Fruit fly (Drosophila melanogaster) whole organism, embryonic: Measurements from ENCODE around the gene Sar1.

Experiments used
- Abd-B ChIP-seq: fragments of 200-800 bp; sonication (Bioruptor generic); optimal IDR thresholded peaks from 2 replicates; lab custom pipeline; 2018; ENCODE audit warnings: missing biosample characterization, mild to moderate bottlenecking, missing genetic modification characterization, moderate library complexity
- Bdp1 ChIP-seq: fragments of 200-800 bp; sonication (Bioruptor generic); optimal IDR thresholded peaks from 3 replicates; lab custom pipeline; 2016; ENCODE audit warnings: missing biosample characterization, missing genetic modification characterization
- Bgb ChIP-seq: fragments of 200-800 bp; sonication (Bioruptor generic); IDR thresholded peaks from 2 replicates; pipeline ENCODE4 v1.3.6; 2022; ENCODE audit warnings: missing biosample characterization, missing genetic modification characterization; ENCODE audit not compliant: partially characterized antibody
- CG10267 ChIP-seq: fragments of 200-800 bp; sonication (Bioruptor generic); optimal IDR thresholded peaks from 2 replicates; lab custom pipeline; 2018; ENCODE audit warnings: missing biosample characterization, mild to moderate bottlenecking, missing genetic modification characterization, moderate library complexity
- CG11085 ChIP-seq: fragments of 200-800 bp; sonication (Bioruptor generic); IDR thresholded peaks from 2 replicates; pipeline ENCODE4 v1.3.6; 2022; ENCODE audit warnings: missing biosample characterization, missing genetic modification characterization
- CG12769 ChIP-seq: fragments of 200-800 bp; sonication (Bioruptor generic); optimal IDR thresholded peaks from 2 replicates; lab custom pipeline; 2019; ENCODE audit warnings: missing biosample characterization, mild to moderate bottlenecking, missing genetic modification characterization, moderate library complexity
- CG14860 ChIP-seq: fragments of 200-800 bp; sonication (Bioruptor generic); IDR thresholded peaks from 3 replicates; pipeline ENCODE4 v1.3.6; 2022; ENCODE audit warnings: missing biosample characterization, missing genetic modification characterization; ENCODE audit not compliant: partially characterized antibody
- CG16813 ChIP-seq: fragments of 200-800 bp; sonication (Bioruptor generic); IDR thresholded peaks from 3 replicates; pipeline ENCODE4 v1.3.6; 2022; ENCODE audit warnings: missing biosample characterization, missing genetic modification characterization; ENCODE audit not compliant: partially characterized antibody
- CG16815 ChIP-seq: fragments of 200-800 bp; sonication (Bioruptor generic); optimal IDR thresholded peaks from 3 replicates; lab custom pipeline; 2017; ENCODE audit warnings: missing biosample characterization, mild to moderate bottlenecking, missing genetic modification characterization
- CG30403 ChIP-seq: fragments of 200-800 bp; sonication (Bioruptor generic); optimal IDR thresholded peaks from 3 replicates; lab custom pipeline; 2016; ENCODE audit warnings: missing biosample characterization, missing genetic modification characterization
- CG6689 ChIP-seq: fragments of 200-800 bp; sonication (Bioruptor generic); IDR thresholded peaks from 2 replicates; pipeline ENCODE4 v1.3.6; 2022; ENCODE audit warnings: missing biosample characterization, missing genetic modification characterization
- CG6791 ChIP-seq: fragments of 200-800 bp; sonication (Bioruptor generic); IDR thresholded peaks from 3 replicates; pipeline ENCODE4 v1.3.6; 2022; ENCODE audit warnings: missing biosample characterization, missing genetic modification characterization; ENCODE audit not compliant: partially characterized antibody
- CG7372 ChIP-seq: fragments of 200-800 bp; sonication (Bioruptor generic); IDR thresholded peaks from 2 replicates; pipeline ENCODE4 v1.3.6; 2022; ENCODE audit warnings: missing biosample characterization, missing genetic modification characterization
- CG8290 ChIP-seq, 3 experiments: fragments of 200-800 bp; sonication (Bioruptor generic); optimal IDR thresholded peaks; 2 replicates each; lab custom pipeline; 2016 to 2019; ENCODE audit warnings: missing biosample characterization in 3 of 3, missing genetic modification characterization in 3 of 3, mild to moderate bottlenecking in 2 of 3, moderate library complexity in 1 of 3
- CG8924 ChIP-seq: fragments of 200-800 bp; optimal IDR thresholded peaks from 3 replicates; lab custom pipeline; 2019; ENCODE audit warnings: missing biosample characterization, mild to moderate bottlenecking, missing genetic modification characterization, moderate library complexity
- CG9727 ChIP-seq: fragments of 200-800 bp; sonication (Bioruptor generic); optimal IDR thresholded peaks from 3 replicates; lab custom pipeline; 2017; ENCODE audit warnings: missing biosample characterization, mild to moderate bottlenecking, missing genetic modification characterization
- Deaf1 ChIP-seq: fragments of 200-800 bp; optimal IDR thresholded peaks from 3 replicates; lab custom pipeline; 2019; ENCODE audit warnings: missing biosample characterization, mild to moderate bottlenecking, missing genetic modification characterization, moderate library complexity
- Doc3 ChIP-seq: fragments of 200-800 bp; sonication (Bioruptor generic); IDR thresholded peaks from 3 replicates; pipeline ENCODE4 v1.3.6; 2022; ENCODE audit warnings: missing biosample characterization, missing genetic modification characterization; ENCODE audit not compliant: partially characterized antibody
- Ets65A ChIP-seq: fragments of 200-800 bp; sonication (Bioruptor generic); peaks from one replicate; lab custom pipeline; 2016; ENCODE audit warnings: missing biosample characterization, missing genetic modification characterization
- Lim3 ChIP-seq: fragments of 200-800 bp; sonication (Bioruptor generic); IDR thresholded peaks from 2 replicates; pipeline ENCODE4 v1.3.6; 2022; ENCODE audit warnings: missing biosample characterization, missing genetic modification characterization
- Med ChIP-seq: fragments of 200-800 bp; sonication (Bioruptor generic); peaks from one replicate; lab custom pipeline; 2016; ENCODE audit warnings: missing biosample characterization, missing genetic modification characterization, mild to moderate bottlenecking, inconsistent platforms, moderate library complexity
- NC2α ChIP-seq: fragments of 200-800 bp; sonication (Bioruptor generic); optimal IDR thresholded peaks from 2 replicates; lab custom pipeline; 2016; ENCODE audit warnings: missing biosample characterization, missing genetic modification characterization
- Opbp ChIP-seq: fragments of 200-800 bp; sonication (Bioruptor generic); IDR thresholded peaks from 3 replicates; pipeline ENCODE4 v1.3.6; 2022; ENCODE audit warnings: missing biosample characterization, missing genetic modification characterization; ENCODE audit not compliant: partially characterized antibody
- Scr ChIP-seq: fragments of 200-800 bp; sonication (Bioruptor generic); IDR thresholded peaks from 2 replicates; pipeline ENCODE4 v1.3.6; 2022; ENCODE audit warnings: missing biosample characterization, missing genetic modification characterization; ENCODE audit not compliant: partially characterized antibody
- Vsx1 ChIP-seq: fragments of 200-800 bp; sonication (Bioruptor generic); optimal IDR thresholded peaks from 2 replicates; lab custom pipeline; 2017; ENCODE audit warnings: missing biosample characterization, mild to moderate bottlenecking, missing genetic modification characterization, missing genetic modification reagents
- amos ChIP-seq: fragments of 200-800 bp; sonication (Bioruptor generic); IDR thresholded peaks from 2 replicates; pipeline ENCODE4 v1.3.6; 2022; ENCODE audit warnings: missing biosample characterization, missing genetic modification characterization; ENCODE audit not compliant: partially characterized antibody
- az2 ChIP-seq: fragments of 200-800 bp; sonication (Bioruptor generic); optimal IDR thresholded peaks from 3 replicates; lab custom pipeline; 2016; ENCODE audit warnings: missing biosample characterization, missing genetic modification characterization
- bsh ChIP-seq, 2 experiments: fragments of 200-800 bp; sonication (Bioruptor generic); optimal IDR thresholded peaks; 2 replicates each; lab custom pipeline; 2017 to 2018; ENCODE audit warnings: mild to moderate bottlenecking in 2 of 2, missing biosample characterization in 2 of 2, missing genetic modification characterization in 2 of 2, moderate library complexity in 1 of 2
- cg ChIP-seq: fragments of 200-800 bp; sonication (Bioruptor generic); optimal IDR thresholded peaks from 3 replicates; lab custom pipeline; 2019; ENCODE audit warnings: missing biosample characterization, mild to moderate bottlenecking, missing genetic modification characterization, moderate library complexity
- corto ChIP-seq: fragments of 200-800 bp; sonication (Bioruptor generic); optimal IDR thresholded peaks from 2 replicates; lab custom pipeline; 2016; ENCODE audit warnings: missing biosample characterization, mild to moderate bottlenecking, missing genetic modification characterization, moderate library complexity
- exex ChIP-seq: fragments of 200-800 bp; sonication (Bioruptor generic); optimal IDR thresholded peaks from 4 replicates; lab custom pipeline; 2018; ENCODE audit warnings: missing biosample characterization, mild to moderate bottlenecking, missing genetic modification characterization, moderate library complexity
- grn ChIP-seq: fragments of 200-800 bp; sonication (Bioruptor generic); optimal IDR thresholded peaks from 3 replicates; lab custom pipeline; 2017; ENCODE audit warnings: missing biosample characterization, missing genetic modification characterization
- h ChIP-seq: fragments of >200 bp; optimal IDR thresholded peaks from 2 replicates; lab custom pipeline; 2017
- mld ChIP-seq: fragments of 200-800 bp; sonication (Bioruptor generic); IDR thresholded peaks from 3 replicates; pipeline ENCODE4 v1.3.6; 2022; ENCODE audit warnings: missing biosample characterization, missing genetic modification characterization; ENCODE audit not compliant: partially characterized antibody
- otp ChIP-seq: fragments of 200-800 bp; sonication (Bioruptor generic); IDR thresholded peaks from 3 replicates; pipeline ENCODE4, ENCODE4 v1.3.6; 2022; ENCODE audit warnings: missing biosample characterization, missing genetic modification characterization
- pnt ChIP-seq: fragments of 200-800 bp; sonication (Bioruptor generic); optimal IDR thresholded peaks from 3 replicates; lab custom pipeline; 2016; ENCODE audit warnings: missing biosample characterization, missing genetic modification characterization
- sug ChIP-seq: fragments of 200-800 bp; optimal IDR thresholded peaks from 2 replicates; lab custom pipeline; 2019; ENCODE audit warnings: missing biosample characterization, mild to moderate bottlenecking, missing genetic modification characterization, moderate library complexity
- twi ChIP-seq: fragments of 200-800 bp; optimal IDR thresholded peaks from 2 replicates; lab custom pipeline; 2019; ENCODE audit warnings: missing biosample characterization, mild to moderate bottlenecking, missing genetic modification characterization, moderate library complexity
- yki ChIP-seq: fragments of >200 bp; optimal IDR thresholded peaks from 3 replicates; lab custom pipeline; 2018
- zen ChIP-seq: fragments of 200-800 bp; sonication (Bioruptor generic); optimal IDR thresholded peaks from 3 replicates; lab custom pipeline; 2018; ENCODE audit warnings: missing biosample characterization, mild to moderate bottlenecking, missing genetic modification characterization, moderate library complexity

Gene Sar1

DNA sequence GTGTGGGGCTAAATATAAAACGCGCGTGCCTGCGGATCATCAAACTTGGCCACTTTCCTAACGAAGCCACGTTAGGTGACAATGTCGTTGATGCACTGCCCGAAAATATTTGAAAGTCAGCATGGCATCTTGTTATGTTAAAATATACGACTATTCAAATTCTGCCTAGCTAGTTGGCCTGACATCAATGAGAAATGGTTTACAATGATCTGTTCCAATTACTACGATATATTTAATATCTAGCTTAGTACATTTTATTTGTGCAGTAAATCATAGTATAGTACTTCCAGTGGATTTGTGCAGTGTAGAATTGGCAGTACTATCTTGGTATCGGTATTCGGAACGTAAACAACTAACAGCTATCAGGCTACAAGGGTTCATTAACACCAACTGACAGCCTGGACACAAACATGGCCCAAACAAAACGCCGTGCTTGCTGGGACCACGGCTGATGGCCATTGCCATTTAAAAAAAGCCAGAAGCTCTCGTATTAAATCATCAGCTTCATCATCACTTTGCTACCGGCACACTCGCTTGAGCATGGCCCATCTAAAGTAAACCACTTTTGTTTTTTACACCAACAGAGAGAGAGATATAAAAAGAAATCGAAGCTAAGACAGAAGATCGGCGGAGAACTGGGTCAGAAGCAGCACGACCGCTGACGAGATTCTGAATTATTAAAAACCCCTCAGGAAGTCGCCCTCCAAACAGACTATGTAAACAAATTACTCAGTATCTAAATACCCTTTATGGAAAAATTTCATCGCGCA lies 39.1 kb downstream of the Sar1 start (continued):
- TF ChIP-seq Deaf1 = no peak
- no peak for TF ChIP-seq zen (tag; lab: Kevin White, UChicago)
- peak in 1 of 2 experiments; percentile 14 for TF ChIP-seq bsh (GFP tag; optimal IDR thresholded peaks at IDR 0.05; lab: Kevin White, UChicago)
- peak; percentile 74 for TF ChIP-seq Ets65A (GFP tag; lab: Kevin White, UChicago)
- no peak for TF ChIP-seq CG30403
- TF ChIP-seq sug (tag; lab: Kevin White, UChicago) = no peak
- TF ChIP-seq Abd-B (GFP tag; lab: Kevin White, UChicago) = no peak
- TF ChIP-seq corto (GFP tag; lab: Kevin White, UChicago) = no peak
- no peak for TF ChIP-seq CG11085 (GFP tag; lab: Robert Waterston, UW)
- no peak for TF ChIP-seq otp
- TF ChIP-seq cg (GFP tag; lab: Kevin White, UChicago) = no peak
- no peak for TF ChIP-seq CG8924 (tag; lab: Kevin White, UChicago)
- TF ChIP-seq CG9727 (GFP tag; lab: Kevin White, UChicago) = no peak
- no peak for TF ChIP-seq yki (lab: Kevin White, UChicago)
- TF ChIP-seq pnt (GFP tag; lab: Kevin White, UChicago) = no peak
- TF ChIP-seq NC2α (GFP tag; lab: Kevin White, UChicago) = no peak
- TF ChIP-seq CG7372 (GFP tag; lab: Robert Waterston, UW) = no peak
- no peak for TF ChIP-seq h (lab: Kevin White, UChicago)
- no peak for TF ChIP-seq twi (tag; lab: Kevin White, UChicago)
- no peak for TF ChIP-seq CG16815 (GFP tag; lab: Kevin White, UChicago)
- no peak for TF ChIP-seq CG6689 (GFP tag; lab: Robert Waterston, UW)

DNA sequence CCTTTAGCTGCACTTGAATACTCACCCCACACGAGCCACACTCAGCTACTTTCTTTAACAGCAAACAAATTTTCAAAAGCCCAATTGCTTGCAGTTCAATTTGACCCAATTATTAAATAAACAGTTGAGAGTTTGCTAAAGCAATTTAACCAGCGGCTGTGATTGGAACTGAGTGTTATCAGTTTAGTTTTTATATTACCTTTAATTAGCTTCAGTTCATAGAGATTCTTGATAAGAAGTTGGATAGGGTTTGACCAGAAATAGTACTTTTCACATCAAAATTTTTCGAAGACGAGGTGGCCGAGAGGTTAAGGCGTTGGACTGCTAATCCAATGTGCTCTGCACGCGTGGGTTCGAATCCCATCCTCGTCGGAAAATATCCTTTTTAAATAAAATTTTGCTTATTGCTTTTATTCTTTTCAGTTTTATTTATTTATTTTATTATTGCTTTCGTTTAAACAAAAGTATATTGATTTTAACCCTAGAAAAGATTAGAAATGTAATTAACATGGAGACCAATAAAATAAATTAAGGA lies 39.8 kb downstream of the Sar1 start:
- TF ChIP-seq CG14860 (0 out of 3 replicates have a peak, but pooled peaks have one; percentile 35), CG12769 (tag; lab: Kevin White, UChicago) (no peak), az2 (no peak), amos (GFP tag; lab: Robert Waterston, UW) (peak; percentile 78; the same call in 1 of the 2 replicates), CG8290 (GFP tag; optimal IDR thresholded peaks at IDR 0.05; lab: Kevin White, UChicago) (no peak), CG8290 (tag; optimal IDR thresholded peaks at IDR 0.05; lab: Kevin White, UChicago) (peak in 1 of 2 experiments; percentile 22), Med (peak; percentile 25), grn (GFP tag; lab: Kevin White, UChicago) (peak; percentile 73), CG10267 (tag; lab: Kevin White, UChicago) (no peak), mld (GFP tag; lab: Robert Waterston, UW) (0 out of 3 replicates have a peak, but pooled peaks have one; percentile 31), Vsx1 (GFP tag; lab: Kevin White, UChicago) (peak; percentile 85), CG6791 (GFP tag; lab: Robert Waterston, UW) (peak; percentile 74), Opbp (GFP tag; lab: Robert Waterston, UW) (peak; percentile 55; the same call in 1 of the 3 replicates), Doc3 (GFP tag; lab: Robert Waterston, UW) (no peak), exex (tag; lab: Kevin White, UChicago) (peak; percentile 88), Bgb (GFP tag; lab: Robert Waterston, UW) (peak; percentile 50; the same call in 1 of the 2 replicates), Bdp1 (GFP tag; lab: Kevin White, UChicago) (peak; percentile 94), CG16813 (GFP tag; lab: Robert Waterston, UW) (peak; percentile 66), Scr (GFP tag; lab: Robert Waterston, UW) (peak; percentile 7; the same call in 1 of the 2 replicates), Lim3 (GFP tag; lab: Robert Waterston, UW) (peak; percentile 19; the same call in 1 of the 2 replicates)
